Fruit fly (Drosophila melanogaster) whole organism, embryonic: Measurements from ENCODE around the gene CG2931.

Experiments
- ATbp ChIP-seq: fragments of 200-800 bp; sonication (Bioruptor generic); optimal IDR thresholded peaks from 2 replicates; lab custom pipeline; 2017; ENCODE audit warnings: missing biosample characterization, mild to moderate bottlenecking, missing genetic modification characterization, missing genetic modification reagents
- BEAF-32 ChIP-seq: fragments of 200-800 bp; sonication (Bioruptor generic); optimal IDR thresholded peaks from 3 replicates; lab custom pipeline; 2017; ENCODE audit warnings: missing biosample characterization, missing genetic modification characterization, mild to moderate bottlenecking, moderate library complexity, missing genetic modification reagents
- CG1024 ChIP-seq: fragments of 200-800 bp; sonication (Bioruptor generic); IDR thresholded peaks from 2 replicates; pipeline ENCODE4 v1.3.6; 2022; ENCODE audit warnings: missing biosample characterization, missing genetic modification characterization
- CG10543 ChIP-seq: fragments of 200-800 bp; sonication (Bioruptor generic); optimal IDR thresholded peaks from 3 replicates; lab custom pipeline; 2017; ENCODE audit warnings: missing biosample characterization, mild to moderate bottlenecking, missing genetic modification characterization, moderate library complexity
- CG10959 ChIP-seq: fragments of 200-800 bp; sonication (Bioruptor generic); IDR thresholded peaks from 2 replicates; pipeline ENCODE4 v1.3.6; 2022; ENCODE audit warnings: missing biosample characterization, missing genetic modification characterization
- CG1602 ChIP-seq: fragments of 200-800 bp; sonication (Bioruptor generic); optimal IDR thresholded peaks from 3 replicates; lab custom pipeline; 2016; ENCODE audit warnings: missing biosample characterization, missing genetic modification characterization
- CG16815 ChIP-seq: fragments of 200-800 bp; sonication (Bioruptor generic); optimal IDR thresholded peaks from 3 replicates; lab custom pipeline; 2017; ENCODE audit warnings: missing biosample characterization, mild to moderate bottlenecking, missing genetic modification characterization
- CG17328 ChIP-seq: fragments of 200-800 bp; sonication (Bioruptor generic); IDR thresholded peaks from 2 replicates; pipeline ENCODE4 v1.3.6; 2022; ENCODE audit warnings: missing biosample characterization, missing genetic modification characterization
- CG17359 ChIP-seq: fragments of 200-800 bp; sonication (Bioruptor generic); optimal IDR thresholded peaks from 3 replicates; lab custom pipeline; 2018; ENCODE audit warnings: missing biosample characterization, mild to moderate bottlenecking, missing genetic modification characterization, moderate library complexity
- CG17361 ChIP-seq: fragments of 200-800 bp; sonication (Bioruptor generic); IDR thresholded peaks from 3 replicates; pipeline ENCODE4 v1.3.6; 2022; ENCODE audit warnings: missing biosample characterization, missing genetic modification characterization
- CG18011 ChIP-seq: fragments of 200-800 bp; sonication (Bioruptor generic); optimal IDR thresholded peaks from 2 replicates; lab custom pipeline; 2017; ENCODE audit warnings: missing biosample characterization, missing genetic modification characterization, mild to moderate bottlenecking, moderate library complexity, missing genotype
- CG18262 ChIP-seq: fragments of 200-800 bp; optimal IDR thresholded peaks from 3 replicates; lab custom pipeline; 2019; ENCODE audit warnings: missing biosample characterization, mild to moderate bottlenecking, missing genetic modification characterization, moderate library complexity
- CG33213 ChIP-seq: fragments of 200-800 bp; sonication (Bioruptor generic); optimal IDR thresholded peaks from 3 replicates; lab custom pipeline; 2016; ENCODE audit warnings: missing biosample characterization, missing genetic modification characterization
- CG3407 ChIP-seq: fragments of 200-800 bp; sonication (Bioruptor generic); optimal IDR thresholded peaks from 2 replicates; lab custom pipeline; 2018; ENCODE audit warnings: missing biosample characterization, mild to moderate bottlenecking, missing genetic modification characterization
- CG6654 ChIP-seq: fragments of 200-800 bp; sonication (Bioruptor generic); optimal IDR thresholded peaks from 2 replicates; lab custom pipeline; 2017; ENCODE audit warnings: missing biosample characterization, mild to moderate bottlenecking, missing genetic modification characterization
- CG7372 ChIP-seq: fragments of 200-800 bp; sonication (Bioruptor generic); IDR thresholded peaks from 2 replicates; pipeline ENCODE4 v1.3.6; 2022; ENCODE audit warnings: missing biosample characterization, missing genetic modification characterization
- CG7556 ChIP-seq: fragments of 200-800 bp; sonication (Bioruptor generic); optimal IDR thresholded peaks from 2 replicates; lab custom pipeline; 2017; ENCODE audit warnings: missing biosample characterization, mild to moderate bottlenecking, missing genetic modification characterization
- CG8359 ChIP-seq: fragments of 200-800 bp; sonication (Bioruptor generic); optimal IDR thresholded peaks from 2 replicates; lab custom pipeline; 2017; ENCODE audit warnings: missing biosample characterization, mild to moderate bottlenecking, missing genetic modification characterization, borderline replicate concordance
- CG9817 ChIP-seq: fragments of 200-800 bp; sonication (Bioruptor generic); optimal IDR thresholded peaks from 2 replicates; lab custom pipeline; 2018; ENCODE audit warnings: missing biosample characterization, mild to moderate bottlenecking, missing genetic modification characterization, moderate library complexity
- Dll ChIP-seq: fragments of 200-800 bp; sonication (Bioruptor generic); IDR thresholded peaks from 4 replicates; pipeline ENCODE4 v1.3.6; 2022; ENCODE audit warnings: missing biosample characterization, missing genetic modification characterization; ENCODE audit not compliant: partially characterized antibody
- Doc3 ChIP-seq: fragments of 200-800 bp; sonication (Bioruptor generic); IDR thresholded peaks from 3 replicates; pipeline ENCODE4 v1.3.6; 2022; ENCODE audit warnings: missing biosample characterization, missing genetic modification characterization; ENCODE audit not compliant: partially characterized antibody
- E2f2 ChIP-seq: fragments of 200-800 bp; sonication (Bioruptor generic); IDR thresholded peaks from 2 replicates; pipeline ENCODE4 v1.3.6; 2022; ENCODE audit warnings: missing biosample characterization, missing genetic modification characterization
- H15 ChIP-seq: fragments of 200-800 bp; sonication (Bioruptor generic); IDR thresholded peaks from 3 replicates; pipeline ENCODE4 v1.3.6; 2022; ENCODE audit warnings: missing biosample characterization, missing genetic modification characterization
- Hmr ChIP-seq: fragments of 200-800 bp; sonication (Bioruptor generic); optimal IDR thresholded peaks from 3 replicates; lab custom pipeline; 2017; ENCODE audit warnings: mild to moderate bottlenecking, missing biosample characterization, missing genetic modification reagents, missing genetic modification characterization
- Hr39 ChIP-seq: fragments of >200 bp; optimal IDR thresholded peaks from 2 replicates; lab custom pipeline; 2017
- MESR4 ChIP-seq: fragments of 200-800 bp; sonication (Bioruptor generic); optimal IDR thresholded peaks from 2 replicates; lab custom pipeline; 2018; ENCODE audit warnings: missing biosample characterization, mild to moderate bottlenecking, missing genetic modification characterization, moderate library complexity
- Opbp ChIP-seq: fragments of 200-800 bp; sonication (Bioruptor generic); IDR thresholded peaks from 3 replicates; pipeline ENCODE4 v1.3.6; 2022; ENCODE audit warnings: missing biosample characterization, missing genetic modification characterization; ENCODE audit not compliant: partially characterized antibody
- PHDP ChIP-seq: fragments of 200-800 bp; sonication (Bioruptor generic); optimal IDR thresholded peaks from 3 replicates; lab custom pipeline; 2018; ENCODE audit warnings: missing biosample characterization, mild to moderate bottlenecking, missing genetic modification characterization, moderate library complexity
- Six4 ChIP-seq: fragments of 200-800 bp; sonication (Bioruptor generic); optimal IDR thresholded peaks from 2 replicates; lab custom pipeline; 2016; ENCODE audit warnings: missing biosample characterization, missing genetic modification characterization
- Sry-β ChIP-seq: fragments of 200-800 bp; sonication (Bioruptor generic); optimal IDR thresholded peaks from 2 replicates; lab custom pipeline; 2018; ENCODE audit warnings: missing biosample characterization, mild to moderate bottlenecking, missing genetic modification characterization, moderate library complexity
- Ssrp ChIP-seq: fragments of 200-800 bp; sonication (Bioruptor generic); optimal IDR thresholded peaks from 2 replicates; lab custom pipeline; 2018; ENCODE audit warnings: missing biosample characterization, mild to moderate bottlenecking, missing genetic modification characterization, moderate library complexity
- crol ChIP-seq: fragments of 200-800 bp; sonication (Bioruptor generic); IDR thresholded peaks from 2 replicates; pipeline ENCODE4 v1.3.6; 2022; ENCODE audit warnings: missing biosample characterization, missing genetic modification characterization
- ewg ChIP-seq: fragments of 200-800 bp; sonication (Bioruptor generic); optimal IDR thresholded peaks from 3 replicates; lab custom pipeline; 2017; ENCODE audit warnings: mild to moderate bottlenecking, missing biosample characterization, missing genetic modification reagents, missing genetic modification characterization
- grn ChIP-seq: fragments of 200-800 bp; sonication (Bioruptor generic); optimal IDR thresholded peaks from 3 replicates; lab custom pipeline; 2017; ENCODE audit warnings: missing biosample characterization, missing genetic modification characterization
- hb ChIP-seq: fragments of 200-800 bp; sonication (Bioruptor generic); IDR thresholded peaks from 3 replicates; pipeline ENCODE4 v1.3.6; 2022; ENCODE audit warnings: missing biosample characterization, missing genetic modification characterization; ENCODE audit not compliant: partially characterized antibody
- lbe ChIP-seq: fragments of 200-800 bp; sonication (Bioruptor generic); optimal IDR thresholded peaks from 2 replicates; lab custom pipeline; 2016; ENCODE audit warnings: missing biosample characterization, mild to moderate bottlenecking, missing genetic modification characterization
- mam ChIP-seq: fragments of 200-800 bp; sonication (Bioruptor generic); optimal IDR thresholded peaks from 3 replicates; lab custom pipeline; 2016; ENCODE audit warnings: missing biosample characterization, missing genetic modification characterization
- mld ChIP-seq: fragments of 200-800 bp; sonication (Bioruptor generic); IDR thresholded peaks from 3 replicates; pipeline ENCODE4 v1.3.6; 2022; ENCODE audit warnings: missing biosample characterization, missing genetic modification characterization; ENCODE audit not compliant: partially characterized antibody
- otp ChIP-seq: fragments of 200-800 bp; sonication (Bioruptor generic); IDR thresholded peaks from 3 replicates; pipeline ENCODE4, ENCODE4 v1.3.6; 2022; ENCODE audit warnings: missing biosample characterization, missing genetic modification characterization
- peb ChIP-seq: fragments of 200-800 bp; sonication (Bioruptor generic); IDR thresholded peaks from 2 replicates; pipeline ENCODE4 v1.3.6; 2022; ENCODE audit warnings: missing biosample characterization, missing genetic modification characterization
- row ChIP-seq: fragments of 200-800 bp; sonication (Bioruptor generic); IDR thresholded peaks from 3 replicates; pipeline ENCODE4 v1.3.6; 2022; ENCODE audit warnings: missing biosample characterization, missing genetic modification characterization
- sc ChIP-seq, 3 experiments: fragments of >200 bp in 2 of 3; fragments of 200-800 bp in 1 of 3; sonication (Bioruptor generic) in 1 of 3; optimal IDR thresholded peaks; 2 replicates in 2 of 3; 3 replicates in 1 of 3; lab custom pipeline; 2017; ENCODE audit warnings: mild to moderate bottlenecking in 1 of 3, missing biosample characterization in 1 of 3, missing genetic modification characterization in 1 of 3, missing genetic modification reagents in 1 of 3
- stwl ChIP-seq: fragments of 200-800 bp; sonication (Bioruptor generic); optimal IDR thresholded peaks from 3 replicates; lab custom pipeline; 2018; ENCODE audit warnings: missing biosample characterization, mild to moderate bottlenecking, missing genetic modification characterization, moderate library complexity
- tap ChIP-seq: fragments of 200-800 bp; optimal IDR thresholded peaks from 3 replicates; lab custom pipeline; 2019; ENCODE audit warnings: missing biosample characterization, mild to moderate bottlenecking, missing genetic modification characterization, moderate library complexity
- toy ChIP-seq: fragments of 200-800 bp; sonication (Bioruptor generic); IDR thresholded peaks from 2 replicates; pipeline ENCODE4 v1.3.6; 2022; ENCODE audit warnings: missing biosample characterization, missing genetic modification characterization
- vvl ChIP-seq: fragments of 200-800 bp; sonication (Bioruptor generic); IDR thresholded peaks from 2 replicates; pipeline ENCODE4 v1.3.6; 2022; ENCODE audit warnings: missing biosample characterization, missing genetic modification characterization
- z ChIP-seq: fragments of 200-800 bp; sonication (Bioruptor generic); IDR thresholded peaks from 3 replicates; pipeline ENCODE4 v1.3.6; 2022; ENCODE audit warnings: missing biosample characterization, missing genetic modification characterization
- zen2 ChIP-seq: fragments of 200-800 bp; sonication (Bioruptor generic); IDR thresholded peaks from 3 replicates; pipeline ENCODE4 v1.3.6; 2022; ENCODE audit warnings: missing biosample characterization, missing genetic modification characterization; ENCODE audit not compliant: partially characterized antibody

The CG2931 gene

dm6 chr3R:5570635-5571436, 2.4 kb upstream of the CG2931 start, which contains the start of gene CRMP (continued):
- TF ChIP-seq row (GFP tag; lab: Robert Waterston, UW) (no peak), Dll (GFP tag; lab: Robert Waterston, UW) (peak; percentile 49; the same call in 1 of the 4 replicates), ewg (GFP tag; lab: Kevin White, UChicago) (no peak), tap (no peak), CG6654 (no peak), CG9817 (tag; lab: Kevin White, UChicago) (no peak), lbe (GFP tag; lab: Kevin White, UChicago) (no peak), CG7556 (GFP tag; lab: Kevin White, UChicago) (no peak), CG10959 (GFP tag; lab: Robert Waterston, UW) (no peak), Six4 (GFP tag; lab: Kevin White, UChicago) (no peak), CG33213 (GFP tag; lab: Kevin White, UChicago) (no peak), H15 (GFP tag; lab: Robert Waterston, UW) (no peak), Hmr (GFP tag; lab: Kevin White, UChicago) (no peak), PHDP (tag; lab: Kevin White, UChicago) (no peak), Doc3 (GFP tag; lab: Robert Waterston, UW) (peak; percentile 43; the same call in 1 of the 3 replicates), grn (GFP tag; lab: Kevin White, UChicago) (peak; percentile 92), CG8359 (GFP tag; lab: Kevin White, UChicago) (no peak), Sry-β (no peak), CG1602 (no peak), CG17361 (GFP tag; lab: Robert Waterston, UW) (no peak), CG1024 (no peak), mam (GFP tag; lab: Kevin White, UChicago) (no peak), toy (no peak), hb (GFP tag; lab: Robert Waterston, UW) (no peak), Ssrp (tag; lab: Kevin White, UChicago) (no peak), CG10543 (GFP tag; lab: Kevin White, UChicago) (no peak), CG7372 (no peak), sc (optimal IDR thresholded peaks at IDR 0.05; lab: Kevin White, UChicago) (no peak), sc (GFP tag; optimal IDR thresholded peaks at IDR 0.05; lab: Kevin White, UChicago) (no peak), CG18262 (tag; lab: Kevin White, UChicago) (peak; percentile 21), Hr39 (lab: Kevin White, UChicago) (no peak), Opbp (GFP tag; lab: Robert Waterston, UW) (no peak), CG16815 (GFP tag; lab: Kevin White, UChicago) (no peak), CG3407 (GFP tag; lab: Kevin White, UChicago) (no peak), zen2 (GFP tag; lab: Robert Waterston, UW) (peak; percentile 24; the same call in 1 of the 3 replicates), mld (no peak), crol (GFP tag; lab: Robert Waterston, UW) (no peak), MESR4 (GFP tag; lab: Kevin White, UChicago) (peak; percentile 66), ATbp (no peak), vvl (no peak), CG17328 (GFP tag; lab: Robert Waterston, UW) (0 out of 2 replicates have a peak, but pooled peaks have one; percentile 5), E2f2 (GFP tag; lab: Robert Waterston, UW) (no peak), stwl (tag; lab: Kevin White, UChicago) (peak; percentile 99), peb (GFP tag; lab: Robert Waterston, UW) (no peak), z (no peak), CG18011 (peak; percentile 88), BEAF-32 (GFP tag; lab: Kevin White, UChicago) (no peak), otp (GFP tag; lab: Robert Waterston, UW) (no peak), CG17359 (tag; lab: Kevin White, UChicago) (no peak)
